Worm (Caenorhabditis elegans) whole organism, L3 larva: ENCODE results near the gene C49A9.4.

Experiments used
- ZK546.5 ChIP-seq: sonication (generic microtip); optimal IDR thresholded peaks from 2 replicates; lab custom pipeline; 2017; ENCODE audit warnings: missing biosample characterization, missing genetic modification characterization
- ama-1 ChIP-seq: fragments of 150-350 bp; optimal IDR thresholded peaks from 2 replicates; lab custom pipeline; 2018
- ceh-16 ChIP-seq: sonication (generic microtip); optimal IDR thresholded peaks from 2 replicates; lab custom pipeline; 2017; ENCODE audit warnings: missing biosample characterization, missing genetic modification characterization
- ceh-82 ChIP-seq: fragments of 150-350 bp; optimal IDR thresholded peaks from 2 replicates; lab custom pipeline; 2014; ENCODE audit warnings: missing biosample characterization, missing genetic modification characterization
- daf-12 ChIP-seq: fragments of 150-350 bp; optimal IDR thresholded peaks from 2 replicates; lab custom pipeline; 2014; ENCODE audit warnings: missing biosample characterization, missing genetic modification reagents, missing genetic modification characterization
- egl-5 ChIP-seq: fragments of 150-350 bp; optimal IDR thresholded peaks from 2 replicates; lab custom pipeline; 2017; ENCODE audit warnings: missing biosample characterization, missing genetic modification reagents, missing genetic modification characterization, inconsistent platforms
- elt-2 ChIP-seq: sonication (generic microtip); optimal IDR thresholded peaks from 2 replicates; lab custom pipeline; 2016; ENCODE audit warnings: missing genetic modification reagents, mild to moderate bottlenecking, missing genetic modification characterization, missing compliant biosample characterization
- elt-3 ChIP-seq, 3 experiments: fragments of 150-350 bp in 1 of 3; sonication (generic microtip) in 2 of 3; optimal IDR thresholded peaks; 2 replicates in 2 of 3; 4 replicates in 1 of 3; lab custom pipeline; 2014 to 2017; ENCODE audit warnings: missing biosample characterization in 3 of 3, missing genetic modification characterization in 3 of 3
- eor-1 ChIP-seq, 2 experiments: fragments of 150-350 bp; optimal IDR thresholded peaks; 2 replicates each; lab custom pipeline; 2014 to 2018; ENCODE audit warnings: missing biosample characterization in 2 of 2, missing genetic modification characterization in 2 of 2
- fkh-2 ChIP-seq: fragments of 150-350 bp; optimal IDR thresholded peaks from 2 replicates; lab custom pipeline; 2014; ENCODE audit warnings: missing biosample characterization, missing genetic modification reagents, missing genetic modification characterization
- hmg-11 ChIP-seq: sonication (generic microtip); optimal IDR thresholded peaks from 2 replicates; lab custom pipeline; 2016; ENCODE audit warnings: missing genetic modification characterization, missing compliant biosample characterization
- jun-1 ChIP-seq: fragments of 150-350 bp; optimal IDR thresholded peaks from 2 replicates; lab custom pipeline; 2014; ENCODE audit warnings: missing biosample characterization, missing genetic modification reagents, missing genetic modification characterization
- mdl-1 ChIP-seq: fragments of 150-350 bp; optimal IDR thresholded peaks from 2 replicates; lab custom pipeline; 2014; ENCODE audit warnings: missing biosample characterization, missing genetic modification characterization
- nfya-1 ChIP-seq: sonication (generic microtip); optimal IDR thresholded peaks from 2 replicates; lab custom pipeline; 2017; ENCODE audit warnings: missing genetic modification characterization, mild to moderate bottlenecking, missing compliant biosample characterization, antibody characterized with exemption, moderate library complexity; ENCODE audit not compliant: insufficient read depth
- nhr-11 ChIP-seq: fragments of 150-350 bp; optimal IDR thresholded peaks from 2 replicates; lab custom pipeline; 2014; ENCODE audit warnings: missing biosample characterization, missing genetic modification characterization
- nhr-23 ChIP-seq: fragments of 150-350 bp; optimal IDR thresholded peaks from 2 replicates; lab custom pipeline; 2014; ENCODE audit warnings: missing biosample characterization, missing genetic modification reagents, missing genetic modification characterization
- nhr-237 ChIP-seq: fragments of 150-350 bp; optimal IDR thresholded peaks from 2 replicates; lab custom pipeline; 2014; ENCODE audit warnings: missing biosample characterization, missing genetic modification characterization
- nhr-28 ChIP-seq: fragments of 150-350 bp; optimal IDR thresholded peaks from 2 replicates; lab custom pipeline; 2014; ENCODE audit warnings: missing biosample characterization, missing genetic modification characterization
- nhr-67 ChIP-seq: fragments of 150-350 bp; optimal IDR thresholded peaks from 2 replicates; lab custom pipeline; 2014; ENCODE audit warnings: missing biosample characterization, missing genetic modification characterization
- nhr-76 ChIP-seq: fragments of 150-350 bp; sonication (generic microtip); optimal IDR thresholded peaks from 5 replicates; lab custom pipeline; 2014; ENCODE audit warnings: missing biosample characterization, missing genetic modification characterization
- pha-4 ChIP-seq: fragments of 150-350 bp; optimal IDR thresholded peaks from 2 replicates; lab custom pipeline; 2014; ENCODE audit warnings: missing biosample characterization, missing genetic modification reagents, missing genetic modification characterization
- pqm-1 ChIP-seq: fragments of 150-350 bp; optimal IDR thresholded peaks from 2 replicates; lab custom pipeline; 2017; ENCODE audit warnings: missing biosample characterization, missing genetic modification characterization, inconsistent platforms
- sea-2 ChIP-seq: fragments of 150-350 bp; sonication (generic microtip); optimal IDR thresholded peaks from 4 replicates; lab custom pipeline; 2014; ENCODE audit warnings: missing biosample characterization, missing genetic modification reagents, missing genetic modification characterization
- skn-1 ChIP-seq: fragments of 150-350 bp; optimal IDR thresholded peaks from 2 replicates; lab custom pipeline; 2014; ENCODE audit warnings: missing biosample characterization, missing genetic modification characterization
- snpc-4 ChIP-seq: fragments of 150-350 bp; optimal IDR thresholded peaks from 2 replicates; lab custom pipeline; 2014; ENCODE audit warnings: missing biosample characterization, missing genetic modification characterization
- tbx-2 ChIP-seq: sonication (generic microtip); optimal IDR thresholded peaks from 2 replicates; lab custom pipeline; 2016; ENCODE audit warnings: mild to moderate bottlenecking, missing genetic modification characterization, missing compliant biosample characterization
- ztf-11 ChIP-seq: fragments of 150-350 bp; optimal IDR thresholded peaks from 2 replicates; lab custom pipeline; 2014; ENCODE audit warnings: missing biosample characterization, missing genetic modification characterization
- ztf-4 ChIP-seq: fragments of 150-350 bp; optimal IDR thresholded peaks from 2 replicates; lab custom pipeline; 2014; ENCODE audit warnings: missing biosample characterization, missing genetic modification characterization

C49A9.4 gene

DNA sequence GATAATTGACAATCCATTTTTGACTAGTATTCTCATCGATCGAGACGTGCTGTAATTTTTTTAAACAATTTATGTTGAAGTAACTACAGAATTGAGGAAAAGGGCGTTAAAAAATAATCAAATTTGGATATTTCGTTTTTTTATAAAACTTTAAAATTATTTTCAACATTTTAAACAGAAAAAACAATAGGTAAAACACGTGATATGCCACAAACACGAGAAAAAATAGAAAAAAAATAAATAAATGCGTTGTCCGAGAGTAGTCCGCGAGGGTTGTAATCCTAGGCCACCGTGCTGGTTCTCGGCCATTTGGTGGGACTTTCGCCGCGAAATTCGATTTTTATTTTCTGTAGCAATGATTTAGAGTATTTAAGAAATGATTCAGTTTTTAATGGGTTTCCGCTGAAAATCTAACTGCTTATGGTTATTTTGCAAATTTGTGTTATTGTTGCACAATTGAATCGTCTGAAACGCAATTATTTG is 13.2 kb upstream of the C49A9.4 start, which contains the start of gene C49A9.10 (continued):
- TF ChIP-seq ZK546.5 (tag; lab: Kevin White, UChicago) (no peak), mdl-1 (tag; lab: Kevin White, UChicago) (no peak)
- TF ChIP-seq, all 47 proteins: peak for 17

DNA sequence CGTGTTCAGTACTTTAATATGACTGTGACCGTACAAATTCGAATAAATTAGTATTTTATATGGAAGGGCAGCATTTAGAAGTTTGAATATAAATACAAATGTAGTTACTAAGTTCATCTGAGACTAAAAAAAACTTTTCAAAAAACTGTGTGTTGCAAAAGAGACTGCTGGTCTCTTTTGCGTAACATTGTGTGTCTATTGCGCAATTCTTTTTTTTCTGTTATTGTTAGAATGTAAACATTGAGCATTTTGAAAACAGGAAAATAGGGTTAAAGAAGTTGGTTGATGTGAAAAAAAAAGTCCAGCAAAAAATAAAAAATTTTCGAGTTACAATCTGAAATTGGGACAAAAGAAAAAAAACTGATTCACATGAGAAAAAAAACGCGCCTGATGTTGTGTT is 10.2 kb upstream of the C49A9.4 start:
- TF ChIP-seq pha-4, result peak; percentile 63
- no peak for TF ChIP-seq nhr-76 (tag; lab: Kevin White, UChicago)

DNA sequence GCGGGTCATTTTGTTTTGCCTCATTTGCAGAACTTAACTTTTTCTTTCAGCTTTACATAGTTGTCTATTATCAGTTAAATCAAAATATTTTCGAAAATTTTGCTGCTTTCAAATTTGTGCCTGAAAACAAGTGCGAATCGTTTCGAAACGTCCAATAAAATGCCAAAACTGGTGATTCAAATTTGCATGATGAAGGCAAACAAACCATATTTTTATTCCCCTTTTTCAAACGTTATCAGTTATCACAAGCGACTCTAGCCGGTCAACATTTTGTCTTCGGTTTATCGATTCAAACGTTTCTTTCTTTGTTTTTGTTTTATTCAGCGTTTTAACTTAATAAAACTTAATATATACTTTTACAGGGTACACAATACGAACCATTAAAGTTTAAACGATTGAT is 8.9 kb upstream of the C49A9.4 start, which contains the start of the genes ugt-24 and C49A9.6:
TSS of gene ugt-24 (minus strand) at position 147 of the 400 bp plus-strand sequence.
TSS of gene C49A9.6 (plus strand) at position 363 of the 400 bp plus-strand sequence.
- TF ChIP-seq daf-12 (tag; lab: Kevin White, UChicago) (no peak), nhr-67 (tag; lab: Kevin White, UChicago) (no peak), nfya-1 (tag; lab: Kevin White, UChicago) (no peak), hmg-11 (tag; lab: Kevin White, UChicago) (no peak), elt-2 (tag; lab: Kevin White, UChicago) (peak; percentile 71), pqm-1 (tag; lab: Kevin White, UChicago) (peak; percentile 59), elt-3 (tag; optimal IDR thresholded peaks at IDR 0.05; lab: Kevin White, UChicago) (no peak), pha-4 (peak; percentile 66), nhr-23 (tag; lab: Kevin White, UChicago) (no peak), ceh-82 (no peak)
- TF ChIP-seq, all 47 proteins: peak for 3

DNA sequence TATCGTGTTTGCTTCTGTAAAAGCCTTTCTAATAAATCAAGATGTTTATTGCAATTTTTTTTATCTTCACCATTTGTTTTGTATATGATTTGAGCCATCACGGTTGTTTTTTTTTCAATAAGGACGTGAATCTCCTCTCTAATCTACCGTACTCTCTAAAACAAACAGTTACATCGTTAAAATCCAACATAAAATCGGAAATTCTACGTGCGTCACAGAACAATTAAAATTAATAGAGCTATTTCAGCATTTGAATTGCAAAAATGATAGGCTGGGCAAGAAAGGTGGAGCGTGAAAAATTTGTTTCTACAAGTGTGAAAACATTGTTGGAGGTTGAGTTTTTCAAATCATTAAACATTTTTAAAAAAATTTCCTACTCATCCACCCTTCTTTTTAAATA is 6.1 kb upstream of the C49A9.4 start, which contains the start of gene C49A9.5:
TSS of gene C49A9.5 (plus strand) at position 271 of the 400 bp plus-strand sequence.
- TF ChIP-seq ceh-16 (tag; lab: Kevin White, UChicago) (no peak), fkh-2 (no peak), elt-2 (tag; lab: Kevin White, UChicago) (peak; percentile 37), nhr-67 (tag; lab: Kevin White, UChicago) (no peak)

DNA sequence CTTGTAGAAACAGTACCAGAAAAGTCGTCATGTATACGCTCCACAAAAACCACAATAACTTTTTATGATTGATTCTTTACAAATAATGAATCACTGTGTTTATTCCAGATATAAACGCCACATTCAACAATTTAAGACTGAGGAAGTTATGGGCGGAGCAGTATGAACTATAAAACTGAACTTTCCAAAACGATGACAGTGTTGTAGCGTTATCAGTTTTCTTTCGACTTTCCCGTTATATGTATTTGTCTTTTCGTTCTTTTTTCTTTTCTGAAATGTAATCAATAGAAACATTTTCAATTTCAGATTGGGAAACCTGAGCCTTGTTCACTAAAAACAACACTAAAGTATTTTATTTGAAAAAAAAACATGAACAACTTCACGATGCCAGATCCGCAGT is 2.4 kb upstream of the C49A9.4 start, which contains the start of gene C49A9.9:
TSS of gene C49A9.9 (plus strand) at position 307 of the 400 bp plus-strand sequence.
- no peak for TF ChIP-seq ztf-11 (tag; lab: Kevin White, UChicago)
- no peak for TF ChIP-seq tbx-2 (tag; lab: Kevin White, UChicago)
- TF ChIP-seq pha-4, result peak; percentile 45
- no peak for TF ChIP-seq eor-1 (tag; optimal IDR thresholded peaks at IDR 0.05; lab: Kevin White, UChicago)
- TF ChIP-seq skn-1 (tag; lab: Kevin White, UChicago), result no peak
- peak; percentile 58 for TF ChIP-seq pqm-1 (tag; lab: Kevin White, UChicago)
- peak; percentile 56 for TF ChIP-seq elt-2 (tag; lab: Kevin White, UChicago)

DNA sequence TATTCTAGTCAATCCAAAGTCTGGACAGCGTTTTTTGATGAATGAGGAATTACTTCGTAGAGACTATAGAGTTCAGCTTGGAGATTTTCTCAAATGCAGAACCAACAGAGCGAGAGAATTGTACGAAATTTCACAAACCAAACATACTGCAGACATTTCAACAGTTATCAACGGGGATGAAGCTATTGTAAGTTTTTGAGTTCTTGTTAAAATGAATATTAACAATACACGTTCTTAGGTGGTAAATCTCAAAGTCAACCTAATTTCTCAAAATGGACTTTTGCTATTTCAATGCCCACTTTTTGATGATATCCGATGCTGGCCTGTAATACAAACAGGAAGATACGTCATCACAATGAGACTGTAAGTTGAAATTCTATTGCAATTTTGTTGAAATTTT is 2.0 kb upstream of the C49A9.4 start:
- TF ChIP-seq nhr-28 (tag; lab: Kevin White, UChicago) (no peak), ztf-11 (tag; lab: Kevin White, UChicago) (no peak), nhr-237 (tag; lab: Kevin White, UChicago) (no peak), elt-3 (tag; optimal IDR thresholded peaks at IDR 0.05; lab: Kevin White, UChicago) (no peak), snpc-4 (tag; lab: Kevin White, UChicago) (no peak), egl-5 (tag; lab: Kevin White, UChicago) (no peak), jun-1 (tag; lab: Kevin White, UChicago) (no peak), nhr-76 (tag; lab: Kevin White, UChicago) (no peak), ztf-4 (no peak), nhr-11 (no peak), sea-2 (no peak), ama-1 (no peak), eor-1 (tag; optimal IDR thresholded peaks at IDR 0.05; lab: Kevin White, UChicago) (no peak), elt-2 (tag; lab: Kevin White, UChicago) (no peak), pqm-1 (tag; lab: Kevin White, UChicago) (no peak)

DNA sequence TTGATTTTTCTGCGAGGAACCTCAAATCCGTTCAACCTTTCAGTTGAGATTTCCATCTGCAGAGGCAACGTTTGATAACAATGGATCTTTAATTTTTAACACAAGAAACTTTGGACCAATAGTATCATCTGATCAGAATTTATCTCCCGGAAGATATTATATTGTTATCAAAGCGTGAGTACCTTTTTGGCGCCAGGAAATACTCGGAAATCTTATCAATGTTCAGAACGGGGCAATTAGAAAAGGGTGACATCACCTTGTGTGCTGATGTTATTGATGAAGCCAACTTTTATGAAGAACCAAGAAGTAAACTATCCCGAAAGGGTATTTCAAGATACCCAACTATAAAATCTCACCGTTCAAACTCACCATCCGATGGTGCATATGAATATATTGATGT is 649 bp downstream of the C49A9.4 start:
- peak; percentile 29 for TF ChIP-seq elt-2 (tag; lab: Kevin White, UChicago)
